Fruit fly (Drosophila melanogaster): Measurements from ENCODE around the gene Prosbeta7.

dm6 chr3R:5350393-5350972, 7.7 kb downstream of the Prosbeta7 start, which contains the start of gene mtd:
- TF ChIP-seq insv (optimal IDR thresholded peaks at IDR 0.05): no peak
- no peak for TF ChIP-seq ttk (optimal IDR thresholded peaks at IDR 0.05)

Measured in Kc167 (cell line).